Fruit fly (Drosophila melanogaster) whole organism, wandering third instar larva: ENCODE measurements around the gene shf.

Experiments
- CG32264 ChIP-seq: fragments of 200-800 bp; sonication (Bioruptor generic); optimal IDR thresholded peaks from 2 replicates; lab custom pipeline; 2016; ENCODE audit warnings: missing biosample characterization, missing genetic modification characterization
- CG9705 ChIP-seq: fragments of 200-800 bp; sonication (Bioruptor generic); optimal IDR thresholded peaks from 2 replicates; lab custom pipeline; 2018; ENCODE audit warnings: missing biosample characterization, mild to moderate bottlenecking, missing genetic modification characterization
- CrebA ChIP-seq: fragments of 200-800 bp; sonication (Bioruptor generic); optimal IDR thresholded peaks from 2 replicates; lab custom pipeline; 2016; ENCODE audit warnings: missing biosample characterization, mild to moderate bottlenecking, missing genetic modification characterization, borderline replicate concordance
- Dfd ChIP-seq: fragments of >200 bp; optimal IDR thresholded peaks from 2 replicates; lab custom pipeline; 2017; ENCODE audit warnings: missing biosample characterization, missing genetic modification characterization
- GATAd ChIP-seq: sonication (Bioruptor generic); optimal IDR thresholded peaks from 2 replicates; lab custom pipeline; 2016; ENCODE audit warnings: missing biosample characterization, missing genetic modification characterization
- HLH106 ChIP-seq: fragments of 200-800 bp; optimal IDR thresholded peaks from 3 replicates; lab custom pipeline; 2019; ENCODE audit warnings: missing biosample characterization, mild to moderate bottlenecking, missing genetic modification characterization, moderate library complexity
- Hnf4 ChIP-seq: fragments of 200-800 bp; sonication (Bioruptor generic); optimal IDR thresholded peaks from 2 replicates; lab custom pipeline; 2016; ENCODE audit warnings: missing biosample characterization, mild to moderate bottlenecking, missing genetic modification characterization
- Hr78 ChIP-seq: fragments of >200 bp; optimal IDR thresholded peaks from 2 replicates; lab custom pipeline; 2017; ENCODE audit warnings: missing biosample characterization, missing genetic modification characterization
- Hr83 ChIP-seq: fragments of 200-300 bp; sonication (Bioruptor generic); optimal IDR thresholded peaks from 2 replicates; lab custom pipeline; 2016; ENCODE audit warnings: missing biosample characterization, mild to moderate bottlenecking, missing genetic modification characterization, moderate library complexity; ENCODE audit not compliant: poor library complexity, severe bottlenecking
- Jra ChIP-seq: sonication (Bioruptor generic); optimal IDR thresholded peaks from 2 replicates; lab custom pipeline; 2016; ENCODE audit warnings: missing biosample characterization, missing genetic modification characterization
- Mio ChIP-seq: sonication (Bioruptor generic); optimal IDR thresholded peaks from 2 replicates; lab custom pipeline; 2016; ENCODE audit warnings: missing biosample characterization, missing genetic modification characterization
- Myc ChIP-seq: fragments of >200 bp; optimal IDR thresholded peaks from 2 replicates; lab custom pipeline; 2017
- N ChIP-seq: fragments of >200 bp; optimal IDR thresholded peaks from 2 replicates; lab custom pipeline; 2018; ENCODE audit warnings: missing biosample characterization, missing external identifiers, missing genetic modification characterization
- OdsH ChIP-seq: fragments of 200-800 bp; sonication (Bioruptor generic); optimal IDR thresholded peaks from 2 replicates; lab custom pipeline; 2016; ENCODE audit warnings: missing biosample characterization, mild to moderate bottlenecking, missing genetic modification characterization
- Rel ChIP-seq, 2 experiments: fragments of 200-800 bp; sonication (Bioruptor generic) in 1 of 2; optimal IDR thresholded peaks; 2 replicates in 1 of 2; 3 replicates in 1 of 2; lab custom pipeline; 2016 to 2019; ENCODE audit warnings: mild to moderate bottlenecking in 2 of 2, missing biosample characterization in 2 of 2, missing genetic modification characterization in 2 of 2, moderate library complexity in 1 of 2
- Sp1 ChIP-seq: fragments of 200-800 bp; sonication (Bioruptor generic); optimal IDR thresholded peaks from 3 replicates; lab custom pipeline; 2019; ENCODE audit warnings: missing biosample characterization, mild to moderate bottlenecking, missing genetic modification characterization, moderate library complexity
- br ChIP-seq: fragments of 200-800 bp; sonication (Bioruptor generic); optimal IDR thresholded peaks from 2 replicates; lab custom pipeline; 2016; ENCODE audit warnings: missing biosample characterization, missing genetic modification characterization
- brk ChIP-seq: fragments of 200-800 bp; sonication (Bioruptor generic); optimal IDR thresholded peaks from 2 replicates; lab custom pipeline; 2016; ENCODE audit warnings: missing biosample characterization, mild to moderate bottlenecking, missing genetic modification characterization
- dmrt93B ChIP-seq: fragments of 200-800 bp; sonication (Bioruptor generic); optimal IDR thresholded peaks from 2 replicates; lab custom pipeline; 2018; ENCODE audit warnings: missing biosample characterization, mild to moderate bottlenecking, missing genetic modification characterization
- dsf ChIP-seq: sonication (Bioruptor generic); optimal IDR thresholded peaks from 2 replicates; lab custom pipeline; 2016; ENCODE audit warnings: missing biosample characterization, missing genetic modification characterization, borderline replicate concordance
- ey ChIP-seq: fragments of 200-800 bp; sonication (Bioruptor generic); optimal IDR thresholded peaks from 2 replicates; lab custom pipeline; 2016; ENCODE audit warnings: missing biosample characterization, missing genetic modification characterization
- foxo ChIP-seq, 2 experiments: fragments of 200-800 bp; sonication (Bioruptor generic); optimal IDR thresholded peaks; 2 replicates in 1 of 2; 3 replicates in 1 of 2; lab custom pipeline; 2016 to 2017; ENCODE audit warnings: missing biosample characterization in 2 of 2, missing genetic modification characterization in 2 of 2
- fru ChIP-seq: fragments of 200-800 bp; sonication (Bioruptor generic); optimal IDR thresholded peaks from 3 replicates; lab custom pipeline; 2016; ENCODE audit warnings: missing biosample characterization, mild to moderate bottlenecking, missing genetic modification characterization
- h ChIP-seq: fragments of 200-800 bp; sonication (Bioruptor generic); optimal IDR thresholded peaks from 3 replicates; lab custom pipeline; 2016; ENCODE audit warnings: missing biosample characterization, mild to moderate bottlenecking, missing genetic modification characterization
- lola ChIP-seq: fragments of >200 bp; optimal IDR thresholded peaks from 2 replicates; lab custom pipeline; 2017; ENCODE audit warnings: missing biosample characterization, missing genetic modification characterization
- pan ChIP-seq: fragments of >200 bp; optimal IDR thresholded peaks from 2 replicates; lab custom pipeline; 2017
- psq ChIP-seq: fragments of 200-800 bp; sonication (Bioruptor generic); optimal IDR thresholded peaks from 3 replicates; lab custom pipeline; 2017; ENCODE audit warnings: missing biosample characterization, mild to moderate bottlenecking, missing genetic modification characterization, moderate library complexity
- rgr ChIP-seq: fragments of 200-800 bp; sonication (Bioruptor generic); optimal IDR thresholded peaks from 3 replicates; lab custom pipeline; 2016; ENCODE audit warnings: missing biosample characterization, mild to moderate bottlenecking, missing genetic modification characterization
- usp ChIP-seq: fragments of >200 bp; optimal IDR thresholded peaks from 2 replicates; lab custom pipeline; 2017; ENCODE audit warnings: missing biosample characterization, missing genetic modification characterization
- woc ChIP-seq: sonication (Bioruptor generic); optimal IDR thresholded peaks from 2 replicates; lab custom pipeline; 2016; ENCODE audit warnings: missing biosample characterization, mild to moderate bottlenecking, missing genetic modification characterization

Gene shf

dm6 chrX:6759184-6759965 is 20.1 kb downstream of the shf start:
- TF ChIP-seq fru (GFP tag; lab: Kevin White, UChicago) = no peak
- peak; percentile 32 for TF ChIP-seq Hr83 (GFP tag; lab: Kevin White, UChicago)
- peak; percentile 17 for TF ChIP-seq Sp1 (GFP tag; lab: Kevin White, UChicago)
- peak; percentile 46 for TF ChIP-seq rgr
- peak; percentile 1 for TF ChIP-seq Mio (GFP tag; lab: Kevin White, UChicago)
- TF ChIP-seq psq = peak; percentile 22

dm6 chrX:6756175-6756718 is 23.2 kb downstream of the shf start, which contains the start of gene sov:
Gene sov (plus strand): TSS chrX:6756322.
- TF ChIP-seq Hr78 (no peak), ey (GFP tag; lab: Kevin White, UChicago) (no peak), woc (peak; percentile 31)

DNA sequence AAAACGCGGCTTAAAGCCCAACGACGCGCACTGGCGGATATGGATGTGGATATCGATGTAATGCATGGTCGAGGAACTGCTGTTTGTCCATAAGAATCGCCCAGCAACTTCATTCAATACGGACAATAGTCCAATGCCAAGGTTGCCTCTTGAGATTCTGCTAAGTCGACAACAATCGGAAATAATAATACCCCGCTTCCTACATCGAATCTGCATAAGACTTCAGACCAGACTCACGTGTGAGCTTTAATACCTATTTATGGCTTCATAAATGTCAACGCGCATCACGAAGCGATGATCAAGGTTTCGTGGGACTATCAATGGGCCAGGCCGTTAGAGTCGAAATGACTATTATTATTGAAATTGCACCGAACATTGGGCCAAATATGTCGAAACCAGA is 27.5 kb downstream of the shf start:
- TF ChIP-seq Jra (GFP tag; lab: Kevin White, UChicago) (no peak), OdsH (GFP tag; lab: Kevin White, UChicago) (no peak), dmrt93B (GFP tag; lab: Kevin White, UChicago) (no peak), HLH106 (no peak), fru (GFP tag; lab: Kevin White, UChicago) (no peak), Dfd (GFP tag; lab: Kevin White, UChicago) (no peak), foxo (GFP tag; optimal IDR thresholded peaks at IDR 0.05; lab: Kevin White, UChicago) (no peak), Myc (no peak)
- TF ChIP-seq, all 38 proteins: peak for 0

DNA sequence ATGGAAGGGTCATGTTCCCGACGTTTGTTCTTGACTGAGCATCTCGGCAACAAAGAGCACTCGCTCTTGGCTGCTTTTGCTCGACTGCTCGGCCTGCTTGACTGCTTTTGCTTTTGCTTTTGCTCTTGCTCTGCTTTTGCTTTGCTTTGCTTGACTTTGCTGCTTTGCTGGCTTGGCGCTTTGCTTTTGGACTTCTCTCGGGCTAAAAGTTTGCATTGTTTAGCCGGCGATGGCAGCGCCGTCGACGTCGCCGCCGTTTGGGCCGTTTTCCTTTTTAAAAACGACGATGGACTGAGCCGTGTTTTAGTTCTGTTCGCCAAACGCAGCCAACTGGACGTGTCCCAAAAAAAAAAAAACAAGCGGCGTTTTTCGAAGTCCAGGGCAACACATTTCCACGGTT is 32.2 kb downstream of the shf start, which contains the start of gene CG14439:
TSS of gene CG14439 (plus strand) at position 301 of the 400 bp plus-strand sequence.
- TF ChIP-seq Hr83 (GFP tag; lab: Kevin White, UChicago) = no peak
- peak; percentile 41 for TF ChIP-seq Rel (GFP tag; optimal IDR thresholded peaks at IDR 0.05; lab: Kevin White, UChicago)
- TF ChIP-seq Rel (tag; optimal IDR thresholded peaks at IDR 0.05; lab: Kevin White, UChicago) = no peak

DNA sequence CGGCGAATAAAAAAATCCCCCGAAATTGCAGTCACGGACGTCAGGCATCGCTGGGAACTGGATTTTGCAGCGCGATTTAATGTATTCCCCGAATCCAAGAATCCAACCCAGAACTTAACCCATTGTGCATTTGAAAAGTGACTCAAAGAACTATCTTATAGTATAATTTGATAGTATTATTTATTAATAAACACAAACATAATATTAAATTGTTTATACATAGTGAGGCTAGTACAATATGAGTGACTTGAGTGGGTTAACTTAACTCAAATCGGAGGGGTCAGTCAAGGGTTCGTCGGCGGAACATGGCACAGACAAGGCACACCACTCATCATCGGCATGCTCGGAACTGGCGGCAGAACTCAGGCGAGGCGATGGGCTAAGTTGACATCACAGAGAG is 33.2 kb downstream of the shf start:
- TF ChIP-seq CrebA (GFP tag; lab: Kevin White, UChicago) (no peak), OdsH (GFP tag; lab: Kevin White, UChicago) (peak; percentile 54), psq (no peak), Hnf4 (peak; percentile 41), Hr83 (GFP tag; lab: Kevin White, UChicago) (no peak), rgr (peak; percentile 44), Hr78 (no peak), N (GFP tag; lab: Kevin White, UChicago) (no peak), Sp1 (GFP tag; lab: Kevin White, UChicago) (peak; percentile 37), brk (no peak), HLH106 (peak; percentile 50), pan (lab: Kevin White, UChicago) (no peak), br (GFP tag; lab: Kevin White, UChicago) (no peak), fru (GFP tag; lab: Kevin White, UChicago) (no peak), CG9705 (GFP tag; lab: Kevin White, UChicago) (no peak), Rel (GFP tag; optimal IDR thresholded peaks at IDR 0.05; lab: Kevin White, UChicago) (no peak), Rel (tag; optimal IDR thresholded peaks at IDR 0.05; lab: Kevin White, UChicago) (no peak), lola (GFP tag; lab: Kevin White, UChicago) (no peak), CG32264 (GFP tag; lab: Kevin White, UChicago) (no peak), GATAd (GFP tag; lab: Kevin White, UChicago) (no peak), usp (GFP tag; lab: Kevin White, UChicago) (no peak)

DNA sequence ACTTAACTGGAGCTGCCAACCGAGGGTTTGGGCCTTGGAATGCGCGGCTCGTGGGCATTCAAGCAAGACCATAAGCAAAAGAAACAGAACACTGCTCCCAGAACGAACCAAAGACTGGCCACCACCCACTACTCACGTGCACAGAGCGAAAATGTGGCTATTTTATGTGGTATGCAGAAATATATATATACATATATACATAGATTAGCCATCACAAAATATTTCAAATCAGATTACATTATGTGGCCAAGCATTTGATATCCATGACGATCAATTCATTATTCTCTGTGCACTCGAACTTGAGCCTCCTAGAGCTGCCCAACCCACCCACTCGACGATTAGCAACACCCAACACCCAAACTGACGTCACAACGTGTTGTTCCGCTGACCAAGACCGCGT is 33.9 kb downstream of the shf start:
- peak; percentile 27 for TF ChIP-seq HLH106
- no peak for TF ChIP-seq dsf (GFP tag; lab: Kevin White, UChicago)
- no peak for TF ChIP-seq brk
- peak in 1 of 2 experiments; percentile 6 for TF ChIP-seq foxo (GFP tag; optimal IDR thresholded peaks at IDR 0.05; lab: Kevin White, UChicago)
- TF ChIP-seq ey (GFP tag; lab: Kevin White, UChicago) = peak; percentile 8
- TF ChIP-seq br (GFP tag; lab: Kevin White, UChicago) = peak; percentile 7
- TF ChIP-seq h (GFP tag; lab: Kevin White, UChicago) = peak; percentile 17
- no peak for TF ChIP-seq Jra (GFP tag; lab: Kevin White, UChicago)
- no peak for TF ChIP-seq OdsH (GFP tag; lab: Kevin White, UChicago)
